Worm (Caenorhabditis elegans): ENCODE results near the gene lyst-1.

- no peak for TF ChIP-seq hmg-11 (tag; optimal IDR thresholded peaks at IDR 0.05)
- TF ChIP-seq elt-1 (tag; optimal IDR thresholded peaks at IDR 0.05) = no peak
- TF ChIP-seq nhr-43 (tag; optimal IDR thresholded peaks at IDR 0.05; ENCODE audit: poor library complexity, severe bottlenecking) = no peak
- TF ChIP-seq ceh-82 (tag; optimal IDR thresholded peaks at IDR 0.05) = no peak
- no peak for TF ChIP-seq unc-39 (tag; optimal IDR thresholded peaks at IDR 0.05)
- TF ChIP-seq ZK546.5 (tag; optimal IDR thresholded peaks at IDR 0.05) = no peak
These were observed 45.8 kb downstream of the lyst-1 start for ce11 chrX:12095200-12095599.
